Worm (Caenorhabditis elegans) whole organism, young adult: ENCODE results near the gene F09B9.5.

Experiments used
- F57C9.4 ChIP-seq: sonication (generic microtip); optimal IDR thresholded peaks from 2 replicates; lab custom pipeline; 2017; ENCODE audit warnings: mild to moderate bottlenecking, missing genetic modification characterization, missing compliant biosample characterization
- ZK185.1 ChIP-seq: sonication (generic microtip); optimal IDR thresholded peaks from 2 replicates; lab custom pipeline; 2016; ENCODE audit warnings: mild to moderate bottlenecking, missing genetic modification characterization, missing compliant biosample characterization; ENCODE audit not compliant: poor library complexity, severe bottlenecking
- bed-1 ChIP-seq: fragments of 200-800 bp; sonication (Bioruptor generic); IDR thresholded peaks from 2 replicates; pipeline ENCODE4 v1.3.6; 2022; ENCODE audit warnings: missing genetic modification reagents, missing genetic modification characterization, missing compliant biosample characterization
- cebp-1 ChIP-seq, 2 experiments: fragments of 200-800 bp in 1 of 2; sonication (Bioruptor generic) in 1 of 2; sonication (generic microtip) in 1 of 2; IDR thresholded peaks in 1 of 2; optimal IDR thresholded peaks in 1 of 2; 2 replicates each; pipeline versions ENCODE4 v1.3.6 to Lab custom; 2017 to 2022; ENCODE audit warnings: missing compliant biosample characterization in 2 of 2, missing genetic modification characterization in 2 of 2, mild to moderate bottlenecking in 1 of 2, missing genetic modification reagents in 1 of 2, moderate library complexity in 1 of 2
- hlh-12 ChIP-seq: sonication (generic microtip); optimal IDR thresholded peaks from 2 replicates; lab custom pipeline; 2016; ENCODE audit warnings: missing genetic modification characterization, missing compliant biosample characterization
- hmg-1.2 ChIP-seq: fragments of 200-800 bp; sonication (Bioruptor generic); IDR thresholded peaks from 2 replicates; pipeline ENCODE4 v1.3.6; 2022; ENCODE audit warnings: missing genetic modification reagents, missing genetic modification characterization, missing compliant biosample characterization
- lsy-27 ChIP-seq: sonication (generic microtip); optimal IDR thresholded peaks from 2 replicates; lab custom pipeline; 2017; ENCODE audit warnings: missing genetic modification characterization, mild to moderate bottlenecking, missing compliant biosample characterization, antibody characterized with exemption, missing genotype, borderline replicate concordance; ENCODE audit not compliant: insufficient read depth
- nfya-2 ChIP-seq: fragments of 200-800 bp; sonication (Bioruptor generic); IDR thresholded peaks from 2 replicates; pipeline ENCODE4 v1.3.6; 2022; ENCODE audit warnings: missing genetic modification reagents, missing genetic modification characterization, missing compliant biosample characterization
- sdz-38 ChIP-seq: sonication (generic microtip); optimal IDR thresholded peaks from 2 replicates; lab custom pipeline; 2016; ENCODE audit warnings: missing genotype, missing genetic modification characterization, missing compliant biosample characterization

DNA sequence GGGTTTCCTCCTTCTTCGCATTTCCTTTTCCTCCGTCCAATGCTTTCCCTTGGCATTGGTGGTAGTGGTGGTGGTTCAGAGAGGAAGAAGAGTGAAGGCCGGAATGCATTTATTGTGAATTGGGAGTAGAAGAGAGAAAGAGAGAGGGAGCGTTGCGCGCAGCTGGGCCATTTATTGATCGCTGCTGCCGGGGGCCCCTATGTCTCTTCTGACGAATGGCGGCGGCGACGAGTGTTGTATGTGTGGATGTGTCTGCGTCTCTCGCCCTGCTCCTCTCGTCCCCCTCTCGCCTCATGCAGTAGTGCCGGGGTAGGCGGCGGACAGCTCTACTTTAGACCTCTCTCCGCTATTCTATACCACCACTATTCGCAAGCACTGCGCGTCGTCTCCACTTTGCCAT, 8.0 kb upstream of the F09B9.5 start, which contains the start of gene unc-115:
- TF ChIP-seq cebp-1 (GFP tag; IDR thresholded peaks at IDR 0.05; lab: Robert Waterston, UW): no peak
- TF ChIP-seq cebp-1 (tag; optimal IDR thresholded peaks at IDR 0.05; lab: Kevin White, UChicago): peak; percentile 81
- no peak for TF ChIP-seq hlh-12 (tag; lab: Kevin White, UChicago)
- TF ChIP-seq nfya-2 (GFP tag; lab: Robert Waterston, UW): no peak
- TF ChIP-seq bed-1 (GFP tag; lab: Robert Waterston, UW): no peak
- no peak for TF ChIP-seq F57C9.4 (tag; lab: Kevin White, UChicago)
- TF ChIP-seq ZK185.1 (tag; lab: Kevin White, UChicago): peak; percentile 59
- TF ChIP-seq sdz-38 (tag; lab: Kevin White, UChicago): no peak
- peak; percentile 77 for TF ChIP-seq hmg-1.2 (GFP tag; lab: Robert Waterston, UW)
- TF ChIP-seq lsy-27 (tag; lab: Kevin White, UChicago): no peak
